Worm (Caenorhabditis elegans) whole organism, L2 larva: ENCODE measurements around the gene C01G12.9.

Experiments used
- ceh-16 ChIP-seq: fragments of 150-350 bp; optimal IDR thresholded peaks from 2 replicates; lab custom pipeline; 2014; ENCODE audit warnings: missing biosample characterization, missing genetic modification characterization
- ceh-82 ChIP-seq: fragments of 150-350 bp; optimal IDR thresholded peaks from 2 replicates; lab custom pipeline; 2014; ENCODE audit warnings: missing biosample characterization, missing genetic modification characterization
- nhr-77 ChIP-seq: fragments of 150-350 bp; optimal IDR thresholded peaks from 2 replicates; lab custom pipeline; 2014; ENCODE audit warnings: missing biosample characterization, missing genetic modification characterization
- unc-39 ChIP-seq: fragments of 150-350 bp; optimal IDR thresholded peaks from 2 replicates; lab custom pipeline; 2014; ENCODE audit warnings: missing biosample characterization, missing genetic modification characterization

DNA sequence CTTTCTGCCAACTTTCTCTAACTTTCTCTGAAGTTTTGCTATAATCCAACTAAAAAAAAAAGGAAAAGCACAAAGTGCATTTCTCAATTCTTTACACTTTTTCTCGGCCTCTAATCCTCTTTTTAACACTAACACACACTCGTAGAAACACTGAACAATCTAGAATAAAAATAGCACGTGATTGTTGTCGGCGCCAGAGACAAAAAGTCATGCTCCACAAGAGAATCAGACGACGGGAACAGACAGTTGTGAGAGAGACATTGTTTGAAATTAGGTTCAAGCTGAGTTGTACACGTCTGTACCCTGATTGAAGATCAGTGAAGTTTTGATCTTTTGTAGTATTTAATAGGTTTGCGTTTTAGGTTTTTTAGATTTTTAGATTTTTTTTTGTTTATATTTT, 19.6 kb downstream of the C01G12.9 start:
- no peak for TF ChIP-seq nhr-77 (tag; lab: Kevin White, UChicago)
- no peak for TF ChIP-seq ceh-16 (tag; lab: Kevin White, UChicago)
- no peak for TF ChIP-seq ceh-82 (tag; lab: Kevin White, UChicago)
- no peak for TF ChIP-seq unc-39 (tag; lab: Kevin White, UChicago)
